Worm (Caenorhabditis elegans) whole organism, mixed stage, embryonic: ENCODE measurements around the gene T22F7.3.
A peak's percentile ranks its signal among the peaks of the same experiment; 100 is the strongest.

ENCODE experiments used
- M03D4.4 ChIP-seq: sonication (generic microtip); optimal IDR thresholded peaks from 2 replicates; lab custom pipeline; 2017; ENCODE audit warnings: mild to moderate bottlenecking, missing genetic modification characterization, missing compliant biosample characterization
- bed-3 ChIP-seq: fragments of 200-800 bp; sonication (Bioruptor generic); optimal IDR thresholded peaks from 3 replicates; lab custom pipeline; 2018; ENCODE audit warnings: mild to moderate bottlenecking, missing genetic modification characterization, moderate library complexity, missing compliant biosample characterization
- blmp-1 ChIP-seq: fragments of 150-350 bp; optimal IDR thresholded peaks from 2 replicates; lab custom pipeline; 2014; ENCODE audit warnings: missing biosample characterization, missing genetic modification characterization
- ceh-43 ChIP-seq: fragments of 200-800 bp; sonication (Bioruptor generic); optimal IDR thresholded peaks from 2 replicates; lab custom pipeline; 2018; ENCODE audit warnings: mild to moderate bottlenecking, missing genetic modification characterization, moderate library complexity, missing compliant biosample characterization
- ceh-83 ChIP-seq: fragments of 200-800 bp; sonication (Bioruptor generic); optimal IDR thresholded peaks from 2 replicates; lab custom pipeline; 2018; ENCODE audit warnings: mild to moderate bottlenecking, missing genetic modification characterization, missing compliant biosample characterization
- ces-1 ChIP-seq: fragments of 150-350 bp; optimal IDR thresholded peaks from 2 replicates; lab custom pipeline; 2014; ENCODE audit warnings: missing biosample characterization, missing genetic modification reagents, missing genetic modification characterization
- cnd-1 ChIP-seq: fragments of 200-800 bp; sonication (Bioruptor generic); optimal IDR thresholded peaks from 2 replicates; lab custom pipeline; 2018; ENCODE audit warnings: mild to moderate bottlenecking, missing genetic modification characterization, missing compliant biosample characterization
- drap-1 ChIP-seq: fragments of 200-800 bp; sonication (Bioruptor generic); optimal IDR thresholded peaks from 3 replicates; lab custom pipeline; 2018; ENCODE audit warnings: mild to moderate bottlenecking, missing genetic modification characterization, missing compliant biosample characterization
- elt-1 ChIP-seq: sonication (generic microtip); optimal IDR thresholded peaks from 2 replicates; lab custom pipeline; 2017; ENCODE audit warnings: missing genetic modification characterization, mild to moderate bottlenecking, missing compliant biosample characterization, antibody characterized with exemption, moderate library complexity, borderline replicate concordance; ENCODE audit not compliant: insufficient read depth
- flh-1 ChIP-seq: fragments of 200-800 bp; sonication (Bioruptor generic); optimal IDR thresholded peaks from 2 replicates; lab custom pipeline; 2018; ENCODE audit warnings: mild to moderate bottlenecking, missing genetic modification characterization, moderate library complexity, missing compliant biosample characterization
- hlh-1 ChIP-seq: fragments of 150-350 bp; optimal IDR thresholded peaks from 2 replicates; lab custom pipeline; 2014; ENCODE audit warnings: missing biosample characterization, missing genetic modification reagents, missing genetic modification characterization
- lin-13 ChIP-seq: fragments of 150-350 bp; optimal IDR thresholded peaks from 2 replicates; lab custom pipeline; 2014; ENCODE audit warnings: missing biosample characterization, missing genetic modification characterization
- lin-32 ChIP-seq: fragments of 200-800 bp; sonication (Bioruptor generic); optimal IDR thresholded peaks from 2 replicates; lab custom pipeline; 2018; ENCODE audit warnings: mild to moderate bottlenecking, missing genetic modification characterization, missing compliant biosample characterization
- lsy-2 ChIP-seq: fragments of 150-350 bp; optimal IDR thresholded peaks from 2 replicates; lab custom pipeline; 2014; ENCODE audit warnings: missing biosample characterization, missing genetic modification characterization
- mab-5 ChIP-seq: fragments of 150-350 bp; optimal IDR thresholded peaks from 2 replicates; lab custom pipeline; 2014; ENCODE audit warnings: missing biosample characterization, missing genetic modification characterization
- mep-1 ChIP-seq: fragments of 150-350 bp; optimal IDR thresholded peaks from 2 replicates; lab custom pipeline; 2017; ENCODE audit warnings: missing biosample characterization, missing genetic modification reagents, missing genetic modification characterization, inconsistent platforms
- mls-2 ChIP-seq: sonication (generic microtip); optimal IDR thresholded peaks from 2 replicates; lab custom pipeline; 2016; ENCODE audit warnings: mild to moderate bottlenecking, missing genetic modification characterization, moderate library complexity, missing compliant biosample characterization
- nhr-12 ChIP-seq: fragments of 150-350 bp; optimal IDR thresholded peaks from 2 replicates; lab custom pipeline; 2014; ENCODE audit warnings: missing biosample characterization, missing genetic modification characterization
- nhr-237 ChIP-seq: fragments of 150-350 bp; optimal IDR thresholded peaks from 2 replicates; lab custom pipeline; 2014; ENCODE audit warnings: missing biosample characterization, missing genetic modification characterization
- nhr-76 ChIP-seq: sonication (generic microtip); optimal IDR thresholded peaks from 2 replicates; lab custom pipeline; 2017; ENCODE audit warnings: missing biosample characterization, missing genetic modification characterization
- pha-4 ChIP-seq: fragments of 150-350 bp; optimal IDR thresholded peaks from 2 replicates; lab custom pipeline; 2018; ENCODE audit warnings: missing biosample characterization, missing genetic modification reagents, missing genetic modification characterization
- sem-2 ChIP-seq: fragments of 200-800 bp; sonication (Bioruptor generic); optimal IDR thresholded peaks from 2 replicates; lab custom pipeline; 2018; ENCODE audit warnings: mild to moderate bottlenecking, missing genetic modification characterization, missing compliant biosample characterization
- sptf-1 ChIP-seq: sonication (generic microtip); optimal IDR thresholded peaks from 2 replicates; lab custom pipeline; 2017; ENCODE audit warnings: mild to moderate bottlenecking, missing genetic modification characterization, moderate library complexity, missing compliant biosample characterization
- tbx-8 ChIP-seq: fragments of 200-800 bp; sonication (Bioruptor generic); optimal IDR thresholded peaks from 2 replicates; lab custom pipeline; 2018; ENCODE audit warnings: mild to moderate bottlenecking, missing genetic modification characterization, moderate library complexity, missing compliant biosample characterization
- unc-120 ChIP-seq: sonication (generic microtip); optimal IDR thresholded peaks from 2 replicates; lab custom pipeline; 2017; ENCODE audit warnings: missing genetic modification characterization, missing compliant biosample characterization; ENCODE audit not compliant: poor library complexity, severe bottlenecking
- unc-39 ChIP-seq: fragments of 150-350 bp; optimal IDR thresholded peaks from 2 replicates; lab custom pipeline; 2014; ENCODE audit warnings: missing biosample characterization, missing genetic modification characterization
- unc-62 ChIP-seq: fragments of 150-350 bp; optimal IDR thresholded peaks from 2 replicates; lab custom pipeline; 2014; ENCODE audit warnings: missing biosample characterization, missing genetic modification reagents, missing genetic modification characterization
- zip-8 ChIP-seq: fragments of 150-350 bp; optimal IDR thresholded peaks from 2 replicates; lab custom pipeline; 2014; ENCODE audit warnings: missing biosample characterization, missing genetic modification characterization
- ztf-11 ChIP-seq: fragments of 150-350 bp; optimal IDR thresholded peaks from 2 replicates; lab custom pipeline; 2014; ENCODE audit warnings: missing biosample characterization, missing genetic modification characterization

Gene T22F7.3

ce11 chrIII:558083-558482, 34.2 kb upstream of the T22F7.3 start:
- TF ChIP-seq ces-1 (GFP tag; lab: Kevin White, UChicago): peak; percentile 43
- TF ChIP-seq mep-1: no peak
- TF ChIP-seq sem-2: no peak
- peak; percentile 55 for TF ChIP-seq hlh-1 (tag; lab: Kevin White, UChicago)
- TF ChIP-seq zip-8 (tag; lab: Kevin White, UChicago): no peak
- TF ChIP-seq unc-120: peak; percentile 24
- no peak for TF ChIP-seq lsy-2 (tag; lab: Kevin White, UChicago)
- peak; percentile 19 for TF ChIP-seq lin-32 (GFP tag; lab: Kevin White, UChicago)
- no peak for TF ChIP-seq pha-4 (tag; lab: Kevin White, UChicago)
- no peak for TF ChIP-seq sptf-1 (tag; lab: Kevin White, UChicago)

- TF ChIP-seq unc-62: no peak
- TF ChIP-seq zip-8 (tag; lab: Kevin White, UChicago): no peak
- no peak for TF ChIP-seq unc-39
- no peak for TF ChIP-seq nhr-76 (tag; lab: Kevin White, UChicago)
- no peak for TF ChIP-seq ceh-43 (GFP tag; lab: Kevin White, UChicago)
- no peak for TF ChIP-seq pha-4 (tag; lab: Kevin White, UChicago)
- TF ChIP-seq mab-5: no peak
- TF ChIP-seq ztf-11 (tag; lab: Kevin White, UChicago): no peak
- TF ChIP-seq bed-3: no peak
- TF ChIP-seq lsy-2 (tag; lab: Kevin White, UChicago): no peak
- TF ChIP-seq blmp-1 (tag; lab: Kevin White, UChicago): no peak
- TF ChIP-seq mls-2 (tag; lab: Kevin White, UChicago): no peak
- TF ChIP-seq drap-1 (GFP tag; lab: Kevin White, UChicago): no peak
- no peak for TF ChIP-seq ceh-83 (GFP tag; lab: Kevin White, UChicago)
- no peak for TF ChIP-seq lin-13 (tag; lab: Kevin White, UChicago)
- no peak for TF ChIP-seq flh-1 (GFP tag; lab: Kevin White, UChicago)
Observed at ce11 chrIII:555650-556049, 31.8 kb upstream of the T22F7.3 start, which contains the start of gene B0353.1. B0353.1 (plus strand) TSS chrIII:555950.

DNA sequence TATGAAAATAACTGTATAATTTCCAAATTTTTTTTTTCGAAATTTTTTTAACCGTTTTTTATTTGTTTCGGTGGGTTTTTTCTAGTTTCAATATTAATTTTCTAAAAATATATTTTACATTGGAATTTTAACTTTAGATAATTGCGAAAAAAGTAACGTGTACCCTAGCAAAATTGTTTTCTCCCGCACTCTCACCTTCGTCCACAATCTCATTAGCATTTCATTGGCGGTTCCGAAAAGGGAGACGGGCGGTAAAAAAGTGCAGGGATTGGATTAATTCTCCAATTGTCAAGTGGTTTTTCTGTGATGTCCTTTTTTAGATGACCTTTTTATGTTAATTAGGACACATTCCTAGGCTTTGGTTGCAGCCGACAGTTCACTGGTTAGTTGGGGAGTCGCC, 25.4 kb upstream of the T22F7.3 start:
- TF ChIP-seq sem-2 (no peak), unc-120 (no peak), drap-1 (GFP tag; lab: Kevin White, UChicago) (no peak), zip-8 (tag; lab: Kevin White, UChicago) (no peak), blmp-1 (tag; lab: Kevin White, UChicago) (no peak), M03D4.4 (tag; lab: Kevin White, UChicago) (no peak), nhr-76 (tag; lab: Kevin White, UChicago) (no peak), cnd-1 (tag; lab: Kevin White, UChicago) (no peak), elt-1 (tag; lab: Kevin White, UChicago) (no peak), lsy-2 (tag; lab: Kevin White, UChicago) (no peak), nhr-237 (tag; lab: Kevin White, UChicago) (no peak), tbx-8 (GFP tag; lab: Kevin White, UChicago) (no peak), unc-62 (no peak), nhr-12 (no peak), mep-1 (no peak), bed-3 (no peak), sptf-1 (tag; lab: Kevin White, UChicago) (no peak), ceh-83 (GFP tag; lab: Kevin White, UChicago) (no peak), hlh-1 (tag; lab: Kevin White, UChicago) (no peak), mab-5 (no peak)

ce11 chrIII:547709-548108, 23.9 kb upstream of the T22F7.3 start:
- TF ChIP-seq elt-1 (tag; lab: Kevin White, UChicago): peak; percentile 97
- TF ChIP-seq pha-4 (tag; lab: Kevin White, UChicago): no peak
- TF ChIP-seq mls-2 (tag; lab: Kevin White, UChicago): no peak

DNA sequence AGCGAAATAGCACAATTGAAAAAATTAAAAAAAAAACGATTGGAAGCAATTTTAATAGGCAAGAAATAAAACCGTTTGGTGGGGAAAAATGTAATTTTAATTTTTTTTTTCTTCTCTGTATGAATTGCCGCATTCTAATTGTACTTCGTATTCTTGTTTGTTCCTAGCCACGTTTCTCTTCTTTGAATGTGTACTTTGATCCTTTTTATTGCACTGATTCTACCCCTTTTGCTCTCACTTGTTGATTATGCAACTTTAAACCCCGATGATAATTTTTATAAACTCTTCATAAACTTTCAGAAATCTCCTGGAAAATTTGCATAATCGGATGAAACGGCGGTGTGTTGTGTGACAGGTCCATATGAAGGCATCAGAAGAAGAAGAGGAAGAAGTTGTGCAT, 17.9 kb upstream of the T22F7.3 start, which contains the start of gene T22F7.1:
Gene T22F7.1, plus strand, starts transcription at position 301 of the 400 bp plus-strand sequence.
- TF ChIP-seq lin-32 (GFP tag; lab: Kevin White, UChicago) (no peak), elt-1 (tag; lab: Kevin White, UChicago) (no peak), flh-1 (GFP tag; lab: Kevin White, UChicago) (no peak), blmp-1 (tag; lab: Kevin White, UChicago) (no peak)
